Worm (Caenorhabditis elegans) whole organism, L4 larva: ENCODE data around the gene T04C9.3.

Experiments
- T26A8.4 ChIP-seq: fragments of 200-800 bp; sonication (Bioruptor generic); IDR thresholded peaks from 2 replicates; pipeline ENCODE4 v1.3.6; 2022; ENCODE audit warnings: missing genetic modification characterization, missing compliant biosample characterization
- Y48G9A.11 ChIP-seq: fragments of 200-800 bp; sonication (Bioruptor generic); IDR thresholded peaks from 2 replicates; pipeline ENCODE4 v1.3.6; 2022; ENCODE audit warnings: missing genetic modification reagents, missing genetic modification characterization, missing compliant biosample characterization
- Y75B8A.6 ChIP-seq: fragments of 200-800 bp; sonication (Bioruptor generic); IDR thresholded peaks from 2 replicates; pipeline ENCODE4 v1.3.6; 2022; ENCODE audit warnings: missing genetic modification reagents, missing genetic modification characterization, missing compliant biosample characterization
- aha-1 ChIP-seq: fragments of 150-350 bp; peaks from one replicate; lab custom pipeline; 2014; ENCODE audit warnings: missing biosample characterization, missing genetic modification characterization
- arid-1 ChIP-seq: fragments of 200-800 bp; sonication (Bioruptor generic); conservative IDR thresholded peaks from 2 replicates; pipeline ENCODE4 v1.3.6; 2022; ENCODE audit warnings: missing genetic modification reagents, missing genetic modification characterization, missing compliant biosample characterization
- ceh-20 ChIP-seq: fragments of 200-800 bp; sonication (Bioruptor generic); IDR thresholded peaks from 2 replicates; pipeline ENCODE4 v1.3.6; 2022; ENCODE audit warnings: missing genetic modification reagents, missing genetic modification characterization, missing compliant biosample characterization
- cey-2 ChIP-seq: sonication (generic microtip); optimal IDR thresholded peaks from 3 replicates; lab custom pipeline; 2017; ENCODE audit warnings: missing genetic modification characterization, mild to moderate bottlenecking, missing compliant biosample characterization, antibody characterized with exemption, borderline replicate concordance; ENCODE audit not compliant: insufficient read depth
- daf-16 ChIP-seq, 3 experiments: sonication (generic microtip); optimal IDR thresholded peaks; 2 replicates each; lab custom pipeline; 2016 to 2017; ENCODE audit warnings: missing genetic modification characterization in 3 of 3, missing genetic modification reagents in 3 of 3, mild to moderate bottlenecking in 2 of 3, missing compliant biosample characterization in 2 of 3, missing biosample characterization in 1 of 3, moderate library complexity in 1 of 3
- duxl-1 ChIP-seq: sonication (generic microtip); optimal IDR thresholded peaks from 2 replicates; lab custom pipeline; 2016; ENCODE audit warnings: mild to moderate bottlenecking, missing genetic modification characterization, moderate library complexity, missing compliant biosample characterization; ENCODE audit not compliant: poor library complexity
- dve-1 ChIP-seq: sonication (generic microtip); optimal IDR thresholded peaks from 2 replicates; lab custom pipeline; 2017; ENCODE audit warnings: antibody characterized with exemption, mild to moderate bottlenecking, missing genetic modification characterization, missing compliant biosample characterization; ENCODE audit not compliant: insufficient read depth
- fkh-10 ChIP-seq: fragments of 150-350 bp; optimal IDR thresholded peaks from 2 replicates; lab custom pipeline; 2014; ENCODE audit warnings: missing biosample characterization, missing genetic modification reagents, missing genetic modification characterization
- hlh-11 ChIP-seq: fragments of 200-800 bp; sonication (Bioruptor generic); optimal IDR thresholded peaks from 2 replicates; lab custom pipeline; 2018; ENCODE audit warnings: mild to moderate bottlenecking, missing genetic modification characterization, missing compliant biosample characterization
- hlh-30 ChIP-seq: sonication (generic microtip); optimal IDR thresholded peaks from 2 replicates; lab custom pipeline; 2017; ENCODE audit warnings: antibody characterized with exemption, mild to moderate bottlenecking, missing genetic modification characterization, missing compliant biosample characterization; ENCODE audit not compliant: insufficient read depth
- lin-1 ChIP-seq: fragments of 200-800 bp; sonication (Bioruptor generic); IDR thresholded peaks from 2 replicates; pipeline ENCODE4 v1.3.6; 2022; ENCODE audit warnings: missing genetic modification reagents, missing genetic modification characterization, missing compliant biosample characterization
- lin-38 ChIP-seq: fragments of 200-800 bp; sonication (Bioruptor generic); IDR thresholded peaks from 2 replicates; pipeline ENCODE4 v1.3.6; 2022; ENCODE audit warnings: missing genetic modification reagents, missing genetic modification characterization, missing compliant biosample characterization
- lsy-2 ChIP-seq, 2 experiments: fragments of 150-350 bp in 1 of 2; sonication (generic microtip) in 1 of 2; optimal IDR thresholded peaks; 2 replicates each; lab custom pipeline; 2014 to 2017; ENCODE audit warnings: missing biosample characterization in 2 of 2, missing genetic modification characterization in 2 of 2
- madf-9 ChIP-seq: fragments of 200-800 bp; sonication (Bioruptor generic); conservative IDR thresholded peaks from 2 replicates; pipeline ENCODE4 v1.3.6; 2022; ENCODE audit warnings: missing genetic modification reagents, missing genetic modification characterization, missing compliant biosample characterization
- mdl-1 ChIP-seq, 2 experiments: fragments of 150-350 bp in 1 of 2; sonication (generic microtip) in 1 of 2; optimal IDR thresholded peaks; 2 replicates each; lab custom pipeline; 2014 to 2017; ENCODE audit warnings: missing biosample characterization in 2 of 2, missing genetic modification characterization in 2 of 2
- mdt-29 ChIP-seq: fragments of 200-800 bp; sonication (Bioruptor generic); IDR thresholded peaks from 2 replicates; pipeline ENCODE4 v1.3.6; 2022; ENCODE audit warnings: missing genetic modification reagents, missing genetic modification characterization, missing compliant biosample characterization
- mes-2 ChIP-seq: sonication (generic microtip); optimal IDR thresholded peaks from 2 replicates; lab custom pipeline; 2016; ENCODE audit warnings: missing genotype, mild to moderate bottlenecking, missing genetic modification characterization, missing compliant biosample characterization; ENCODE audit not compliant: poor library complexity, severe bottlenecking
- mxl-2 ChIP-seq: fragments of 200-800 bp; sonication (Bioruptor generic); conservative IDR thresholded peaks from 2 replicates; pipeline ENCODE4 v1.3.6; 2022; ENCODE audit warnings: missing genetic modification reagents, missing genetic modification characterization, missing compliant biosample characterization
- nhr-111 ChIP-seq: fragments of 200-800 bp; sonication (Bioruptor generic); optimal IDR thresholded peaks from 2 replicates; lab custom pipeline; 2018; ENCODE audit warnings: mild to moderate bottlenecking, missing genetic modification characterization, missing compliant biosample characterization
- nhr-25 ChIP-seq: sonication (generic microtip); optimal IDR thresholded peaks from 2 replicates; lab custom pipeline; 2017; ENCODE audit warnings: missing genetic modification characterization, mild to moderate bottlenecking, missing compliant biosample characterization, antibody characterized with exemption, moderate library complexity, borderline replicate concordance; ENCODE audit not compliant: insufficient read depth
- nhr-28 ChIP-seq: fragments of 150-350 bp; optimal IDR thresholded peaks from 2 replicates; lab custom pipeline; 2014; ENCODE audit warnings: missing biosample characterization, missing genetic modification characterization
- nhr-42 ChIP-seq: fragments of 200-800 bp; sonication (Bioruptor generic); IDR thresholded peaks from 2 replicates; pipeline ENCODE4 v1.3.6; 2022; ENCODE audit warnings: missing genetic modification characterization, missing compliant biosample characterization
- nhr-48 ChIP-seq: sonication (generic microtip); optimal IDR thresholded peaks from 2 replicates; lab custom pipeline; 2016; ENCODE audit warnings: mild to moderate bottlenecking, missing genetic modification characterization, missing compliant biosample characterization
- php-3 ChIP-seq: fragments of 200-800 bp; sonication (Bioruptor generic); IDR thresholded peaks from 2 replicates; pipeline ENCODE4 v1.3.6; 2022; ENCODE audit warnings: missing genetic modification reagents, missing genetic modification characterization, missing compliant biosample characterization
- snpc-1.2 ChIP-seq: fragments of 200-800 bp; sonication (Bioruptor generic); IDR thresholded peaks from 2 replicates; pipeline ENCODE4 v1.3.6; 2022; ENCODE audit warnings: missing genetic modification reagents, missing genetic modification characterization, missing compliant biosample characterization
- snpc-4 ChIP-seq: fragments of 150-350 bp; optimal IDR thresholded peaks from 2 replicates; lab custom pipeline; 2014; ENCODE audit warnings: missing biosample characterization, missing genetic modification characterization
- spr-1 ChIP-seq: sonication (generic microtip); optimal IDR thresholded peaks from 2 replicates; lab custom pipeline; 2016; ENCODE audit warnings: mild to moderate bottlenecking, missing genetic modification characterization, missing compliant biosample characterization
- tra-1 ChIP-seq: fragments of 200-800 bp; sonication (Bioruptor generic); IDR thresholded peaks from 2 replicates; pipeline ENCODE4 v1.3.6; 2022; ENCODE audit warnings: missing genetic modification reagents, missing genetic modification characterization, missing compliant biosample characterization
- unc-130 ChIP-seq: sonication (generic microtip); optimal IDR thresholded peaks from 2 replicates; lab custom pipeline; 2016; ENCODE audit warnings: missing genetic modification reagents, missing genetic modification characterization, missing compliant biosample characterization
- unc-62 ChIP-seq, 3 experiments: fragments of 150-350 bp in 1 of 3; sonication (generic microtip); optimal IDR thresholded peaks in 2 of 3; peaks in 1 of 3; 1 replicate in 1 of 3; 2 replicates in 2 of 3; lab custom pipeline; 2014 to 2017; ENCODE audit warnings: missing biosample characterization in 3 of 3, missing genetic modification characterization in 3 of 3, missing genetic modification reagents in 3 of 3, missing genotype in 1 of 3
- vab-7 ChIP-seq: fragments of 200-800 bp; sonication (Bioruptor generic); IDR thresholded peaks from 2 replicates; pipeline ENCODE4 v1.3.6; 2022; ENCODE audit warnings: missing genetic modification reagents, missing genetic modification characterization, missing compliant biosample characterization
- zfp-2 ChIP-seq: sonication (generic microtip); optimal IDR thresholded peaks from 2 replicates; lab custom pipeline; 2016; ENCODE audit warnings: mild to moderate bottlenecking, missing genetic modification characterization, missing compliant biosample characterization
- zfp-3 ChIP-seq: fragments of 200-800 bp; sonication (Bioruptor generic); conservative IDR thresholded peaks from 2 replicates; pipeline ENCODE4 v1.3.6; 2022; ENCODE audit warnings: missing genetic modification reagents, missing genetic modification characterization, missing compliant biosample characterization
- zip-11 ChIP-seq: fragments of 200-800 bp; sonication (Bioruptor generic); IDR thresholded peaks from 2 replicates; pipeline ENCODE4 v1.3.6; 2022; ENCODE audit warnings: missing genetic modification characterization, missing compliant biosample characterization
- ztf-11 ChIP-seq: fragments of 150-350 bp; optimal IDR thresholded peaks from 2 replicates; lab custom pipeline; 2014; ENCODE audit warnings: missing biosample characterization, missing genetic modification characterization

Gene T04C9.3

ce11 chrIII:5943368-5944180 lies 41.9 kb upstream of the T04C9.3 start (continued):
- TF ChIP-seq zip-11 (GFP tag; lab: Robert Waterston, UW): no peak
- TF ChIP-seq dve-1 (tag; lab: Kevin White, UChicago): peak; percentile 82
- TF ChIP-seq vab-7: 0 out of 2 replicates have a peak, but pooled peaks have one; percentile 12
- TF ChIP-seq ztf-11 (tag; lab: Kevin White, UChicago): no peak
- peak; percentile 25 for TF ChIP-seq Y48G9A.11 (GFP tag; lab: Robert Waterston, UW)
- TF ChIP-seq spr-1 (tag; lab: Kevin White, UChicago): peak; percentile 46
- TF ChIP-seq unc-130: peak; percentile 53
- TF ChIP-seq, all 104 proteins: peak for 59

DNA sequence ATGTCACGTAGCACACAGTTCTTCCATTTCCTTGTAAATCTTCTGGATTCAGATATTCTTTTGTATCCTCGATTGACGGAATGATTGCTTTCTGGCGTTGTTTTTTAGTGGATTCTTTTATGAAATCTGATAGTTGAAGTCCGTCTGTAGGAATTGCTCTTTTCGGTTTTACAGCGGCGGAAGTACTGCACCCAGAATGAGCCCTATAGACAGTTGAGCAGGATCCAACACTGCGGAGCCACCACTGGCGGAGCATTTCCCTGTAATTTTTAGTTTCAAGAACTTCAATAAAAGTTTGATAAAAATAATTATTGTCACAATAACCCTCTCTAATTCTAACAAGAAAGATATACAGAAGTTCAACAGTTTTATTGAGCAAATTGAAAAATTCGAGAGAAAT lies 39.6 kb upstream of the T04C9.3 start, which contains the start of gene F25B5.5:
Gene F25B5.5 (minus strand): TSS at position 260 of the 400 bp plus-strand sequence.
- TF ChIP-seq nhr-111 (GFP tag; lab: Kevin White, UChicago) (no peak), tra-1 (GFP tag; lab: Robert Waterston, UW) (no peak), zfp-3 (GFP tag; lab: Robert Waterston, UW) (peak; percentile 81), lin-1 (GFP tag; lab: Robert Waterston, UW) (0 out of 2 replicates have a peak, but pooled peaks have one; percentile 13), snpc-1.2 (GFP tag; lab: Robert Waterston, UW) (0 out of 2 replicates have a peak, but pooled peaks have one; percentile 29), snpc-4 (no peak), php-3 (0 out of 2 replicates have a peak, but pooled peaks have one; percentile 14), T26A8.4 (GFP tag; lab: Robert Waterston, UW) (peak; percentile 65; the same call in 1 of the 2 replicates), mes-2 (tag; lab: Kevin White, UChicago) (no peak)

- TF ChIP-seq nhr-28 (tag; lab: Kevin White, UChicago): peak; percentile 57
- no peak for TF ChIP-seq Y75B8A.6 (GFP tag; lab: Robert Waterston, UW)
- TF ChIP-seq lsy-2 (tag; optimal IDR thresholded peaks at IDR 0.05; lab: Kevin White, UChicago): peak in 1 of 2 experiments; percentile 21
- TF ChIP-seq arid-1 (GFP tag; lab: Robert Waterston, UW): 0 out of 2 replicates have a peak, but pooled peaks have one; percentile 7
- TF ChIP-seq mxl-2 (GFP tag; lab: Robert Waterston, UW): no peak
- TF ChIP-seq nhr-48 (tag; lab: Kevin White, UChicago): no peak
- no peak for TF ChIP-seq madf-9 (GFP tag; lab: Robert Waterston, UW)
- TF ChIP-seq daf-16 (GFP tag; optimal IDR thresholded peaks at IDR 0.05; lab: Kevin White, UChicago): no peak
- peak; percentile 13 for TF ChIP-seq daf-16 (tag; optimal IDR thresholded peaks at IDR 0.05; lab: Kevin White, UChicago)
- TF ChIP-seq duxl-1 (tag; lab: Kevin White, UChicago): no peak
- TF ChIP-seq unc-62 (GFP tag; optimal IDR thresholded peaks at IDR 0.05 in 1 of 2; lab: Kevin White, UChicago): peak in 1 of 2 experiments; percentile 68
- no peak for TF ChIP-seq unc-62 (tag; optimal IDR thresholded peaks at IDR 0.05; lab: Kevin White, UChicago)
- TF ChIP-seq snpc-4: no peak
- TF ChIP-seq mdl-1 (tag; optimal IDR thresholded peaks at IDR 0.05; lab: Kevin White, UChicago): peak in 1 of 2 experiments; percentile 69
- TF ChIP-seq aha-1: peak; percentile 75
- TF ChIP-seq lin-38 (GFP tag; lab: Robert Waterston, UW): no peak
- no peak for TF ChIP-seq mdt-29
- TF ChIP-seq fkh-10 (GFP tag; lab: Kevin White, UChicago): no peak
- TF ChIP-seq cey-2 (tag; lab: Kevin White, UChicago): no peak
- no peak for TF ChIP-seq nhr-25 (tag; lab: Kevin White, UChicago)
- TF ChIP-seq lin-1 (GFP tag; lab: Robert Waterston, UW): no peak
- no peak for TF ChIP-seq zfp-2
- TF ChIP-seq zfp-3 (GFP tag; lab: Robert Waterston, UW): no peak
- TF ChIP-seq mes-2 (tag; lab: Kevin White, UChicago): peak; percentile 40
- TF ChIP-seq hlh-30 (tag; lab: Kevin White, UChicago): peak; percentile 76
- peak; percentile 8 for TF ChIP-seq dve-1 (tag; lab: Kevin White, UChicago)
- no peak for TF ChIP-seq nhr-42 (GFP tag; lab: Robert Waterston, UW)
- no peak for TF ChIP-seq ceh-20 (GFP tag; lab: Robert Waterston, UW)
- TF ChIP-seq Y48G9A.11 (GFP tag; lab: Robert Waterston, UW): no peak
- TF ChIP-seq hlh-11 (tag; lab: Kevin White, UChicago): peak; percentile 44
- TF ChIP-seq, all 104 proteins: peak for 11
Measured at ce11 chrIII:5948162-5948933, 37.1 kb upstream of the T04C9.3 start, which contains the start of the genes F25B5.6 and F25B5.3. TSS of gene F25B5.6 (minus strand) at chrIII:5948733. TSS of gene F25B5.3 (plus strand) at chrIII:5948883.
